Fruit fly (Drosophila melanogaster) whole organism, embryonic: Measurements from ENCODE around the gene CG13376.

ENCODE experiments used
- Adf1 ChIP-seq: fragments of 200-800 bp; sonication (Bioruptor generic); IDR thresholded peaks from 2 replicates; pipeline ENCODE4 v1.3.6; 2022; ENCODE audit warnings: missing biosample characterization, missing genetic modification characterization
- Aef1 ChIP-seq: fragments of 200-800 bp; sonication (Bioruptor generic); IDR thresholded peaks from 3 replicates; pipeline ENCODE4 v1.3.6; 2022; ENCODE audit warnings: missing biosample characterization, missing genetic modification characterization
- Bdp1 ChIP-seq: fragments of 200-800 bp; sonication (Bioruptor generic); optimal IDR thresholded peaks from 3 replicates; lab custom pipeline; 2016; ENCODE audit warnings: missing biosample characterization, missing genetic modification characterization
- CG10462 ChIP-seq: fragments of 200-800 bp; sonication (Bioruptor generic); optimal IDR thresholded peaks from 2 replicates; lab custom pipeline; 2016; ENCODE audit warnings: missing biosample characterization, missing genetic modification characterization
- CG10654 ChIP-seq: fragments of 200-800 bp; sonication (Bioruptor generic); optimal IDR thresholded peaks from 2 replicates; lab custom pipeline; 2016; ENCODE audit warnings: missing biosample characterization, missing genetic modification characterization
- CG11085 ChIP-seq: fragments of 200-800 bp; sonication (Bioruptor generic); IDR thresholded peaks from 2 replicates; pipeline ENCODE4 v1.3.6; 2022; ENCODE audit warnings: missing biosample characterization, missing genetic modification characterization
- CG11504 ChIP-seq: fragments of 200-800 bp; sonication (Bioruptor generic); optimal IDR thresholded peaks from 3 replicates; lab custom pipeline; 2019; ENCODE audit warnings: missing biosample characterization, mild to moderate bottlenecking, missing genetic modification characterization, moderate library complexity
- CG12104 ChIP-seq: fragments of 200-800 bp; sonication (Bioruptor generic); optimal IDR thresholded peaks from 3 replicates; lab custom pipeline; 2016; ENCODE audit warnings: missing biosample characterization, missing genetic modification characterization
- CG12299 ChIP-seq: fragments of 200-800 bp; sonication (Bioruptor generic); optimal IDR thresholded peaks from 2 replicates; lab custom pipeline; 2018; ENCODE audit warnings: missing biosample characterization, mild to moderate bottlenecking, missing genetic modification characterization
- CG1233 ChIP-seq: fragments of 200-800 bp; sonication (Bioruptor generic); optimal IDR thresholded peaks from 4 replicates; lab custom pipeline; 2018; ENCODE audit warnings: missing biosample characterization, mild to moderate bottlenecking, missing genetic modification characterization
- CG15073 ChIP-seq: fragments of 200-800 bp; sonication (Bioruptor generic); optimal IDR thresholded peaks from 2 replicates; lab custom pipeline; 2016; ENCODE audit warnings: missing biosample characterization, missing genetic modification characterization
- CG17385 ChIP-seq: fragments of 200-800 bp; sonication (Bioruptor generic); optimal IDR thresholded peaks from 3 replicates; lab custom pipeline; 2018; ENCODE audit warnings: missing biosample characterization, mild to moderate bottlenecking, missing genetic modification characterization
- CG2202 ChIP-seq: fragments of 200-800 bp; sonication (Bioruptor generic); optimal IDR thresholded peaks from 2 replicates; lab custom pipeline; 2018; ENCODE audit warnings: missing biosample characterization, mild to moderate bottlenecking, missing genetic modification characterization
- CG2678 ChIP-seq: fragments of 200-800 bp; sonication (Bioruptor generic); optimal IDR thresholded peaks from 3 replicates; lab custom pipeline; 2019; ENCODE audit warnings: missing biosample characterization, mild to moderate bottlenecking, missing genetic modification characterization, moderate library complexity
- CG34224 ChIP-seq: fragments of 200-800 bp; sonication (Bioruptor generic); IDR thresholded peaks from 3 replicates; pipeline ENCODE4 v1.3.6; 2022; ENCODE audit warnings: missing biosample characterization, missing genetic modification characterization; ENCODE audit not compliant: partially characterized antibody
- CG34376 ChIP-seq: fragments of 200-800 bp; sonication (Bioruptor generic); optimal IDR thresholded peaks from 2 replicates; lab custom pipeline; 2018; ENCODE audit warnings: missing biosample characterization, mild to moderate bottlenecking, missing genetic modification characterization
- CG6254 ChIP-seq: fragments of 200-800 bp; sonication (Bioruptor generic); optimal IDR thresholded peaks from 3 replicates; lab custom pipeline; 2017; ENCODE audit warnings: mild to moderate bottlenecking, missing biosample characterization, missing genetic modification reagents, missing genetic modification characterization
- CG7987 ChIP-seq: fragments of 200-800 bp; sonication (Bioruptor generic); optimal IDR thresholded peaks from 2 replicates; lab custom pipeline; 2018; ENCODE audit warnings: missing biosample characterization, mild to moderate bottlenecking, missing genetic modification characterization, moderate library complexity
- CG9876 ChIP-seq: fragments of 200-800 bp; sonication (Bioruptor generic); optimal IDR thresholded peaks from 2 replicates; lab custom pipeline; 2016; ENCODE audit warnings: missing biosample characterization, missing genetic modification characterization
- E2f2 ChIP-seq: fragments of 200-800 bp; sonication (Bioruptor generic); IDR thresholded peaks from 2 replicates; pipeline ENCODE4 v1.3.6; 2022; ENCODE audit warnings: missing biosample characterization, missing genetic modification characterization
- H2.0 ChIP-seq: fragments of 200-800 bp; sonication (Bioruptor generic); IDR thresholded peaks from 2 replicates; pipeline ENCODE4 v1.3.6; 2022; ENCODE audit warnings: missing biosample characterization, missing genetic modification characterization
- Hr39 ChIP-seq: fragments of >200 bp; optimal IDR thresholded peaks from 2 replicates; lab custom pipeline; 2017
- Oli ChIP-seq: fragments of 200-800 bp; sonication (Bioruptor generic); optimal IDR thresholded peaks from 2 replicates; lab custom pipeline; 2018; ENCODE audit warnings: missing biosample characterization, mild to moderate bottlenecking, missing genetic modification characterization, moderate library complexity
- Pdp1 ChIP-seq, 2 experiments: fragments of 200-800 bp; sonication (Bioruptor generic); optimal IDR thresholded peaks; 3 replicates each; lab custom pipeline; 2016; ENCODE audit warnings: missing biosample characterization in 2 of 2, missing genetic modification characterization in 2 of 2, mild to moderate bottlenecking in 1 of 2, moderate library complexity in 1 of 2
- Poxn ChIP-seq: fragments of 200-800 bp; sonication (Bioruptor generic); IDR thresholded peaks from 2 replicates; pipeline ENCODE4 v1.3.6; 2022; ENCODE audit warnings: missing biosample characterization, missing genetic modification characterization
- Spps ChIP-seq: fragments of 200-800 bp; sonication (Bioruptor generic); optimal IDR thresholded peaks from 2 replicates; lab custom pipeline; 2018; ENCODE audit warnings: missing biosample characterization, mild to moderate bottlenecking, missing genetic modification characterization
- YL-1 ChIP-seq: fragments of 200-800 bp; sonication (Bioruptor generic); optimal IDR thresholded peaks from 3 replicates; lab custom pipeline; 2017; ENCODE audit warnings: missing biosample characterization, mild to moderate bottlenecking, missing genetic modification characterization
- amos ChIP-seq: fragments of 200-800 bp; sonication (Bioruptor generic); IDR thresholded peaks from 2 replicates; pipeline ENCODE4 v1.3.6; 2022; ENCODE audit warnings: missing biosample characterization, missing genetic modification characterization; ENCODE audit not compliant: partially characterized antibody
- ash1 ChIP-seq: fragments of 200-800 bp; sonication (Bioruptor generic); optimal IDR thresholded peaks from 2 replicates; lab custom pipeline; 2018; ENCODE audit warnings: missing biosample characterization, mild to moderate bottlenecking, missing genetic modification characterization
- cg ChIP-seq: fragments of 200-800 bp; sonication (Bioruptor generic); optimal IDR thresholded peaks from 3 replicates; lab custom pipeline; 2019; ENCODE audit warnings: missing biosample characterization, mild to moderate bottlenecking, missing genetic modification characterization, moderate library complexity
- chif ChIP-seq, 2 experiments: fragments of 200-800 bp; sonication (Bioruptor generic); optimal IDR thresholded peaks; 3 replicates each; lab custom pipeline; 2016; ENCODE audit warnings: missing biosample characterization in 2 of 2, missing genetic modification characterization in 2 of 2
- chinmo ChIP-seq: fragments of 200-800 bp; sonication (Bioruptor generic); IDR thresholded peaks from 4 replicates; pipeline ENCODE4 v1.3.6; 2022; ENCODE audit warnings: missing biosample characterization, missing genetic modification characterization; ENCODE audit not compliant: partially characterized antibody
- ci ChIP-seq: fragments of 200-800 bp; sonication (Bioruptor generic); IDR thresholded peaks from 3 replicates; pipeline ENCODE4 v1.3.6; 2022; ENCODE audit warnings: missing biosample characterization, missing genetic modification characterization
- crol ChIP-seq: fragments of 200-800 bp; sonication (Bioruptor generic); IDR thresholded peaks from 2 replicates; pipeline ENCODE4 v1.3.6; 2022; ENCODE audit warnings: missing biosample characterization, missing genetic modification characterization
- dan ChIP-seq: fragments of 200-800 bp; sonication (Bioruptor generic); IDR thresholded peaks from 2 replicates; pipeline ENCODE4 v1.3.6; 2022; ENCODE audit warnings: missing biosample characterization, missing genetic modification characterization
- danr ChIP-seq: fragments of 200-800 bp; sonication (Bioruptor generic); IDR thresholded peaks from 2 replicates; pipeline ENCODE4 v1.3.6; 2022; ENCODE audit warnings: missing biosample characterization, missing genetic modification characterization
- ems ChIP-seq: fragments of 200-800 bp; sonication (Bioruptor generic); optimal IDR thresholded peaks from 3 replicates; lab custom pipeline; 2016; ENCODE audit warnings: missing biosample characterization, missing genetic modification characterization
- eve ChIP-seq, 2 experiments: fragments of >200 bp; optimal IDR thresholded peaks; 2 replicates each; lab custom pipeline; 2017; ENCODE audit warnings: missing biosample characterization in 2 of 2, missing genetic modification characterization in 2 of 2
- fd102C ChIP-seq: fragments of 200-800 bp; sonication (Bioruptor generic); optimal IDR thresholded peaks from 2 replicates; lab custom pipeline; 2018; ENCODE audit warnings: missing biosample characterization, mild to moderate bottlenecking, missing genetic modification characterization, moderate library complexity
- ken ChIP-seq: fragments of 200-800 bp; sonication (Bioruptor generic); IDR thresholded peaks from 3 replicates; pipeline ENCODE4 v1.3.6; 2022; ENCODE audit warnings: missing biosample characterization, missing genetic modification characterization
- klu ChIP-seq: fragments of 200-800 bp; sonication (Bioruptor generic); IDR thresholded peaks from 2 replicates; pipeline ENCODE4 v1.3.6; 2022; ENCODE audit warnings: missing biosample characterization, missing genetic modification characterization
- lbe ChIP-seq: fragments of 200-800 bp; sonication (Bioruptor generic); optimal IDR thresholded peaks from 2 replicates; lab custom pipeline; 2016; ENCODE audit warnings: missing biosample characterization, mild to moderate bottlenecking, missing genetic modification characterization
- lov ChIP-seq, 2 experiments: fragments of 200-800 bp in 1 of 2; fragments of >200 bp in 1 of 2; sonication (Bioruptor generic) in 1 of 2; IDR thresholded peaks in 1 of 2; optimal IDR thresholded peaks in 1 of 2; 2 replicates in 1 of 2; 3 replicates in 1 of 2; pipeline versions ENCODE4 v1.3.6 to Lab custom; 2017 to 2022; ENCODE audit warnings: missing biosample characterization in 1 of 2, missing genetic modification characterization in 1 of 2
- odd ChIP-seq: fragments of 200-800 bp; sonication (Bioruptor generic); optimal IDR thresholded peaks from 2 replicates; lab custom pipeline; 2017; ENCODE audit warnings: missing biosample characterization, mild to moderate bottlenecking, missing genetic modification characterization
- otp ChIP-seq: fragments of 200-800 bp; sonication (Bioruptor generic); IDR thresholded peaks from 3 replicates; pipeline ENCODE4, ENCODE4 v1.3.6; 2022; ENCODE audit warnings: missing biosample characterization, missing genetic modification characterization
- sima ChIP-seq: fragments of 200-800 bp; sonication (Bioruptor generic); optimal IDR thresholded peaks from 2 replicates; lab custom pipeline; 2016; ENCODE audit warnings: missing biosample characterization, missing genetic modification characterization
- sna ChIP-seq: fragments of 200-800 bp; sonication (Bioruptor generic); IDR thresholded peaks from 2 replicates; pipeline ENCODE4 v1.3.6; 2022; ENCODE audit warnings: missing biosample characterization, missing genetic modification characterization; ENCODE audit not compliant: partially characterized antibody
- sqz ChIP-seq: fragments of 200-800 bp; sonication (Bioruptor generic); optimal IDR thresholded peaks from 3 replicates; lab custom pipeline; 2018; ENCODE audit warnings: missing biosample characterization, mild to moderate bottlenecking, missing genetic modification characterization
- tgo ChIP-seq: fragments of 200-800 bp; sonication (Bioruptor generic); IDR thresholded peaks from 3 replicates; pipeline ENCODE4 v1.3.6; 2022; ENCODE audit warnings: missing biosample characterization, missing genetic modification characterization
- tll ChIP-seq, 2 experiments: fragments of 200-800 bp in 1 of 2; fragments of >200 bp in 1 of 2; sonication (Bioruptor generic) in 1 of 2; optimal IDR thresholded peaks; 2 replicates each; lab custom pipeline; 2017 to 2019; ENCODE audit warnings: missing biosample characterization in 2 of 2, missing genetic modification characterization in 2 of 2, mild to moderate bottlenecking in 1 of 2, moderate library complexity in 1 of 2
- zfh2 ChIP-seq: fragments of 200-800 bp; sonication (Bioruptor generic); optimal IDR thresholded peaks from 2 replicates; lab custom pipeline; 2016; ENCODE audit warnings: missing biosample characterization, missing genetic modification characterization

CG13376 gene

dm6 chrX:247329-247728 is 19.5 kb downstream of the CG13376 start:
- no peak for TF ChIP-seq otp (GFP tag; lab: Robert Waterston, UW)
- TF ChIP-seq lbe = no peak
- TF ChIP-seq YL-1 = no peak
- peak; percentile 35 for TF ChIP-seq cg (GFP tag; lab: Kevin White, UChicago)
- TF ChIP-seq fd102C (GFP tag; lab: Kevin White, UChicago) = no peak
- peak; percentile 89 for TF ChIP-seq Adf1 (GFP tag; lab: Robert Waterston, UW)
- TF ChIP-seq CG15073 (GFP tag; lab: Kevin White, UChicago) = no peak
- no peak for TF ChIP-seq lov (optimal IDR thresholded peaks at IDR 0.05; lab: Kevin White, UChicago)
- no peak for TF ChIP-seq lov (GFP tag; IDR thresholded peaks at IDR 0.05; lab: Robert Waterston, UW)
- TF ChIP-seq CG34376 = no peak
- peak in 1 of 2 experiments; percentile 88 for TF ChIP-seq Pdp1 (GFP tag; optimal IDR thresholded peaks at IDR 0.05; lab: Kevin White, UChicago)
- no peak for TF ChIP-seq E2f2 (GFP tag; lab: Robert Waterston, UW)
- TF ChIP-seq CG17385 = peak; percentile 16
- no peak for TF ChIP-seq Bdp1 (GFP tag; lab: Kevin White, UChicago)
- no peak for TF ChIP-seq CG10462 (GFP tag; lab: Kevin White, UChicago)
- no peak for TF ChIP-seq dan (GFP tag; lab: Robert Waterston, UW)
- TF ChIP-seq CG11085 = no peak
- TF ChIP-seq chinmo (GFP tag; lab: Robert Waterston, UW) = peak; percentile 16; the same call in 1 of the 4 replicates
- TF ChIP-seq, all 482 proteins: peak for 5

dm6 chrX:245802-246201 is 21.0 kb downstream of the CG13376 start, which contains the start of the genes CG3038 and G9a:
Gene CG3038 (minus strand): TSS chrX:245856.
Gene G9a (plus strand): TSS chrX:245978.
- TF ChIP-seq Spps (tag; lab: Kevin White, UChicago) = no peak
- TF ChIP-seq tll (GFP tag; optimal IDR thresholded peaks at IDR 0.05; lab: Kevin White, UChicago) = no peak
- peak; percentile 44 for TF ChIP-seq CG7987 (GFP tag; lab: Kevin White, UChicago)
- no peak for TF ChIP-seq tgo (GFP tag; lab: Robert Waterston, UW)
- no peak for TF ChIP-seq CG1233 (GFP tag; lab: Kevin White, UChicago)
- no peak for TF ChIP-seq CG2678 (tag; lab: Kevin White, UChicago)
- no peak for TF ChIP-seq sqz
- TF ChIP-seq Hr39 (lab: Kevin White, UChicago) = no peak
- peak; percentile 42 for TF ChIP-seq CG6254 (GFP tag; lab: Kevin White, UChicago)
- peak; percentile 52 for TF ChIP-seq zfh2
- peak; percentile 62 for TF ChIP-seq CG12299
- peak; percentile 36 for TF ChIP-seq ems
- TF ChIP-seq H2.0 = no peak
- no peak for TF ChIP-seq ci (GFP tag; lab: Robert Waterston, UW)
- TF ChIP-seq ash1 (GFP tag; lab: Kevin White, UChicago) = no peak
- no peak for TF ChIP-seq sna
- no peak for TF ChIP-seq danr (GFP tag; lab: Robert Waterston, UW)
- TF ChIP-seq Aef1 = no peak
- TF ChIP-seq amos (GFP tag; lab: Robert Waterston, UW) = no peak
- no peak for TF ChIP-seq CG12104 (GFP tag; lab: Kevin White, UChicago)
- TF ChIP-seq CG34224 = no peak
- TF ChIP-seq sima (GFP tag; lab: Kevin White, UChicago) = no peak
- TF ChIP-seq CG11504 = no peak
- no peak for TF ChIP-seq CG2202 (tag; lab: Kevin White, UChicago)
- no peak for TF ChIP-seq klu (GFP tag; lab: Robert Waterston, UW)
- TF ChIP-seq chif (GFP tag; optimal IDR thresholded peaks at IDR 0.05; lab: Kevin White, UChicago) = peak in 1 of 2 experiments; percentile 21
- peak; percentile 9 for TF ChIP-seq CG10654 (GFP tag; lab: Kevin White, UChicago)
- no peak for TF ChIP-seq crol (GFP tag; lab: Robert Waterston, UW)
- TF ChIP-seq eve (GFP tag; optimal IDR thresholded peaks at IDR 0.05; lab: Kevin White, UChicago) = no peak
- no peak for TF ChIP-seq Poxn (GFP tag; lab: Robert Waterston, UW)
- TF ChIP-seq CG9876 (GFP tag; lab: Kevin White, UChicago) = peak; percentile 37
- TF ChIP-seq Oli (tag; lab: Kevin White, UChicago) = no peak
- TF ChIP-seq ken (GFP tag; lab: Robert Waterston, UW) = no peak
- TF ChIP-seq odd (GFP tag; lab: Kevin White, UChicago) = no peak
- peak; percentile 90 for TF ChIP-seq cg (GFP tag; lab: Kevin White, UChicago)
